Worm (Caenorhabditis elegans): ENCODE results near the gene lin-9.

lin-9 gene

DNA sequence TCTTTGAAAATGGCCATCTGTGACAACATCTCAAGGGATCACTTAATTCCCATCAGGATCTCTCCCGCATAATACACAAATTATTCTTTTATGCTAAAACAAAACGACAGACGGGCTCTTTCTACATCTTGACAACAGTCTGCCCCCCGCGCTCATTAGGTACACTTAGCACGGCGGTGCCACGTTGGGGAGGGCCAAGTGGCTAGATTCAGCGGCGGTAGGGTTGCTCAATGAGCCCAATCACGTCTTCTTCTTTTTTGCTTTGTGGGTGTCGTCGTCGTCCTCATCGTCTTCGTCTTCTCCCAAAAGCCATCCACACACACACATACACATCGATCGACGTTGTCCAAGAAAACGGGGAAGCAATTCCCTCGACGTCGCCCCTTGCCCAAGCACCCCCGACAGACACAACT lies 30.9 kb downstream of the lin-9 start:
- TF ChIP-seq swsn-7 (tag; optimal IDR thresholded peaks at IDR 0.05), result peak; percentile 39
- TF ChIP-seq fkh-10 (GFP tag; optimal IDR thresholded peaks at IDR 0.05), result peak; percentile 26
- no peak for TF ChIP-seq nhr-19 (GFP tag; conservative IDR thresholded peaks at IDR 0.05)
- no peak for TF ChIP-seq nhr-77 (tag; optimal IDR thresholded peaks at IDR 0.05)
- TF ChIP-seq lin-14 (GFP tag; optimal IDR thresholded peaks at IDR 0.05), result peak; percentile 75
- peak; percentile 28 for TF ChIP-seq ceh-63 (GFP tag; optimal IDR thresholded peaks at IDR 0.05)
- TF ChIP-seq aha-1 (tag; optimal IDR thresholded peaks at IDR 0.05), result no peak
- no peak for TF ChIP-seq unc-62 (GFP tag; optimal IDR thresholded peaks at IDR 0.05)
- TF ChIP-seq elt-2 (tag; optimal IDR thresholded peaks at IDR 0.05), result no peak
- peak; percentile 11 for TF ChIP-seq nhr-47 (tag; optimal IDR thresholded peaks at IDR 0.05)
- no peak for TF ChIP-seq efl-1 (optimal IDR thresholded peaks at IDR 0.05)
- peak in 1 of 2 experiments; percentile 72 for TF ChIP-seq efl-1 (GFP tag; optimal IDR thresholded peaks at IDR 0.05 in 1 of 2)
- TF ChIP-seq blmp-1 (tag; optimal IDR thresholded peaks at IDR 0.05), result no peak
- TF ChIP-seq nhr-85 (tag), result peak; percentile 73
- no peak for TF ChIP-seq ztf-11 (tag; optimal IDR thresholded peaks at IDR 0.05)
- peak in 1 of 2 experiments; percentile 8 for TF ChIP-seq lin-35 (GFP tag; optimal IDR thresholded peaks at IDR 0.05)
- TF ChIP-seq tbx-2 (tag; optimal IDR thresholded peaks at IDR 0.05), result peak; percentile 32
- TF ChIP-seq xbp-1 (tag; optimal IDR thresholded peaks at IDR 0.05), result no peak
- no peak for TF ChIP-seq pax-3 (tag; optimal IDR thresholded peaks at IDR 0.05)
- TF ChIP-seq nhr-71 (tag; optimal IDR thresholded peaks at IDR 0.05), result peak; percentile 19
- TF ChIP-seq fkh-8 (tag; optimal IDR thresholded peaks at IDR 0.05), result no peak
- no peak for TF ChIP-seq hlh-4 (tag; optimal IDR thresholded peaks at IDR 0.05)
- TF ChIP-seq isw-1 (GFP tag; IDR thresholded peaks at IDR 0.05), result no peak
- no peak for TF ChIP-seq F16B12.6 (tag; optimal IDR thresholded peaks at IDR 0.05)
- peak; percentile 8 for TF ChIP-seq snu-23 (GFP tag; optimal IDR thresholded peaks at IDR 0.05)
- peak in 1 of 3 experiments; percentile 64 for TF ChIP-seq ceh-82 (tag; optimal IDR thresholded peaks at IDR 0.05)

DNA sequence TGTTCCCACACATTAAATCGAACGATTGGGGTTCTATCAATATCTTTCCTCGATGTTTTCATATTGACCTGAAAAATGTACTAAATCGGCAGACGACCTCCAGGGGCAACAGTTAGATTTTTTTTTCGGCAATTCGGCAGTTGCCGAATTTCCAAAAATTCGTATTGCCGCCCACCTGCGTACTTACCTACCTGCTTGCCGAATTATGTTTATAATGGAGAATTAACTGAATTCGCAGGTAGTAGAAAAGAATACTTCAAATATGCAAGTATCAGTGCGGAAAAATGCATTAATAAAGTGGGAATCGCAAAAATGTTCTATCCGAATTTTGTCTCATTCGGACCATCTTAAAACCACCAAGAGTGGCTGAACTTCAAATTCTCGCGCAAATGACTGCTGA lies 34.3 kb downstream of the lin-9 start:
- TF ChIP-seq ceh-90 (tag; optimal IDR thresholded peaks at IDR 0.05) (no peak), mef-2 (tag; optimal IDR thresholded peaks at IDR 0.05) (no peak)

DNA sequence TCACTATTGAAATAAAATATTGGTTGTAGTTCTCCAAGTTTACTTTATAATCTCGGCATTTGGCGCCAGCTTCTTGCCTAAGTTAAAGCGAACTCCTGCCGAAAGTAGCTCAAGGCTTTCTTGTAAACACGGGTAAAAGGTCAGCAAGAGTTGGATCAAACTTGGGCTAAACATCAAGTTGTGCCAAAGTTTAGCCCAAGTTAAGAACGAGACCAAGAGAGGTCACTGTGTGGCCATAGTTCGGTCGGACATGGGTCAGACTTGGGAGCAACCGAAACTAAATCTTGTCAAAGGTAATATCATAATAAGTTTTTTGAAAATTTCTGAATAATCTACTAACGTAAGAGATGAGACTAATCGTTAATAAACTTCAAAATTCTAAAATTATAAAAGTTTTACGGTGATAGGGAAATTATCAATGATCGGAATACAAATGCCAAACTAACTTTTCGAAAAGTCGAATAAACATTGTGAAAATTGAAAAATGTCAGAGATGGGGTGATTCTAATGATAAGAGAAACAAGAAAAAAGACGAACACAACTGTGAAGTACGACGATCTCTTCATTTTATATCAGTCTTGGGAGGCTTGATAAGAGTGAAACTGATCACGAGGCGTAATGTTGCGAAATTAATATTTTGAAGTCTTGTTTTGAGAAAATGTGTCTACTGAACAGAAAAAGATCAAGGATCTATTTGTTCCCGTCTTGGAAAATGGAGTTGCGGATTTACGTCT lies 35.8 kb downstream of the lin-9 start:
- TF ChIP-seq lin-14 (GFP tag; optimal IDR thresholded peaks at IDR 0.05) (peak; percentile 74), vab-15 (tag; optimal IDR thresholded peaks at IDR 0.05) (no peak), isw-1 (GFP tag; IDR thresholded peaks at IDR 0.05) (no peak), jun-1 (tag; optimal IDR thresholded peaks at IDR 0.05) (no peak), dsc-1 (tag; optimal IDR thresholded peaks at IDR 0.05) (no peak), pqm-1 (tag; optimal IDR thresholded peaks at IDR 0.05) (peak; percentile 77), ceh-82 (tag; optimal IDR thresholded peaks at IDR 0.05) (no peak), ztf-11 (tag; optimal IDR thresholded peaks at IDR 0.05) (no peak), elt-3 (tag; optimal IDR thresholded peaks at IDR 0.05) (peak in 5 of 6 experiments; percentile 57 to 90 (median 70)), unc-86 (tag; optimal IDR thresholded peaks at IDR 0.05) (no peak), hlh-4 (tag; optimal IDR thresholded peaks at IDR 0.05) (no peak), mdl-1 (tag; optimal IDR thresholded peaks at IDR 0.05) (peak in 1 of 2 experiments; percentile 6), mep-1 (tag; optimal IDR thresholded peaks at IDR 0.05) (peak; percentile 6), irx-1 (tag; optimal IDR thresholded peaks at IDR 0.05) (no peak), grh-1 (GFP tag; IDR thresholded peaks at IDR 0.05) (no peak), unc-30 (tag; optimal IDR thresholded peaks at IDR 0.05) (no peak), ceh-63 (GFP tag; optimal IDR thresholded peaks at IDR 0.05) (no peak), elt-2 (tag; optimal IDR thresholded peaks at IDR 0.05) (peak; percentile 88), nhr-28 (tag; optimal IDR thresholded peaks at IDR 0.05) (no peak), alr-1 (tag; optimal IDR thresholded peaks at IDR 0.05; ENCODE audit: borderline replicate concordance) (no peak), swsn-7 (tag; optimal IDR thresholded peaks at IDR 0.05) (no peak), efl-3 (GFP tag; optimal IDR thresholded peaks at IDR 0.05) (no peak), unc-98 (GFP tag; IDR thresholded peaks at IDR 0.05) (no peak), lin-15B (tag; optimal IDR thresholded peaks at IDR 0.05) (no peak), fkh-10 (GFP tag; optimal IDR thresholded peaks at IDR 0.05) (no peak), nhr-77 (tag; optimal IDR thresholded peaks at IDR 0.05) (no peak), unc-130 (tag; optimal IDR thresholded peaks at IDR 0.05) (no peak), egl-27 (tag; optimal IDR thresholded peaks at IDR 0.05) (no peak), snu-23 (GFP tag; optimal IDR thresholded peaks at IDR 0.05) (peak; percentile 42), zip-4 (GFP tag; optimal IDR thresholded peaks at IDR 0.05) (peak; percentile 44), ceh-90 (tag; optimal IDR thresholded peaks at IDR 0.05) (no peak), nhr-84 (tag; optimal IDR thresholded peaks at IDR 0.05) (no peak)
